Worm (Caenorhabditis elegans) whole organism, L4 larva: ENCODE data around the gene msra-1.

Experiments
- D1046.2 ChIP-seq: fragments of 200-800 bp; sonication (Bioruptor generic); IDR thresholded peaks from 2 replicates; pipeline ENCODE4 v1.3.6; 2022; ENCODE audit warnings: missing genetic modification characterization, missing compliant biosample characterization
- Y105C5A.15 ChIP-seq: fragments of 200-800 bp; sonication (Bioruptor generic); IDR thresholded peaks from 2 replicates; pipeline ENCODE4 v1.3.6; 2022; ENCODE audit warnings: missing genetic modification characterization, missing compliant biosample characterization
- Y5F2A.4 ChIP-seq: fragments of 200-800 bp; sonication (Bioruptor generic); optimal IDR thresholded peaks from 2 replicates; lab custom pipeline; 2018; ENCODE audit warnings: mild to moderate bottlenecking, missing genetic modification characterization, missing compliant biosample characterization
- attf-4 ChIP-seq: sonication (generic microtip); optimal IDR thresholded peaks from 3 replicates; lab custom pipeline; 2017; ENCODE audit warnings: missing biosample characterization, missing genetic modification characterization
- ceh-20 ChIP-seq: fragments of 200-800 bp; sonication (Bioruptor generic); IDR thresholded peaks from 2 replicates; pipeline ENCODE4 v1.3.6; 2022; ENCODE audit warnings: missing genetic modification reagents, missing genetic modification characterization, missing compliant biosample characterization
- ceh-28 ChIP-seq: fragments of 150-350 bp; optimal IDR thresholded peaks from 2 replicates; lab custom pipeline; 2014; ENCODE audit warnings: missing biosample characterization, missing genetic modification reagents, missing genetic modification characterization
- ceh-82 ChIP-seq: sonication (generic microtip); optimal IDR thresholded peaks from 2 replicates; lab custom pipeline; 2017; ENCODE audit warnings: missing biosample characterization, missing genetic modification characterization
- cey-2 ChIP-seq: sonication (generic microtip); optimal IDR thresholded peaks from 3 replicates; lab custom pipeline; 2017; ENCODE audit warnings: missing genetic modification characterization, mild to moderate bottlenecking, missing compliant biosample characterization, antibody characterized with exemption, borderline replicate concordance; ENCODE audit not compliant: insufficient read depth
- ctbp-1 ChIP-seq: fragments of 200-800 bp; sonication (Bioruptor generic); IDR thresholded peaks from 2 replicates; pipeline ENCODE4 v1.3.6; 2022; ENCODE audit warnings: missing genetic modification reagents, missing genetic modification characterization, missing compliant biosample characterization
- daf-19 ChIP-seq: fragments of 200-800 bp; sonication (Bioruptor generic); conservative IDR thresholded peaks from 2 replicates; pipeline ENCODE4 v1.3.6; 2022; ENCODE audit warnings: missing genetic modification characterization, missing compliant biosample characterization
- dmd-6 ChIP-seq: fragments of 200-800 bp; sonication (Bioruptor generic); IDR thresholded peaks from 2 replicates; pipeline ENCODE4 v1.3.6; 2022; ENCODE audit warnings: missing genetic modification reagents, missing genetic modification characterization, missing compliant biosample characterization
- dmd-8 ChIP-seq: fragments of 200-800 bp; sonication (Bioruptor generic); IDR thresholded peaks from 2 replicates; pipeline ENCODE4 v1.3.6; 2022; ENCODE audit warnings: missing genetic modification characterization, missing compliant biosample characterization
- dmd-9 ChIP-seq: fragments of 200-800 bp; sonication (Bioruptor generic); IDR thresholded peaks from 2 replicates; pipeline ENCODE4 v1.3.6; 2022; ENCODE audit warnings: missing genetic modification reagents, missing genetic modification characterization, missing compliant biosample characterization
- egl-27 ChIP-seq: sonication (generic microtip); optimal IDR thresholded peaks from 3 replicates; lab custom pipeline; 2017; ENCODE audit warnings: missing biosample characterization, missing genetic modification reagents, missing genetic modification characterization
- fkh-10 ChIP-seq: fragments of 150-350 bp; optimal IDR thresholded peaks from 2 replicates; lab custom pipeline; 2014; ENCODE audit warnings: missing biosample characterization, missing genetic modification reagents, missing genetic modification characterization
- fos-1 ChIP-seq: fragments of 150-350 bp; optimal IDR thresholded peaks from 2 replicates; lab custom pipeline; 2014; ENCODE audit warnings: missing biosample characterization, missing genetic modification characterization
- hif-1 ChIP-seq, 2 experiments: sonication (generic microtip); optimal IDR thresholded peaks; 2 replicates each; lab custom pipeline; 2016 to 2017; ENCODE audit warnings: missing compliant biosample characterization in 2 of 2, missing genetic modification characterization in 2 of 2, missing genetic modification reagents in 2 of 2, missing genotype in 2 of 2, mild to moderate bottlenecking in 1 of 2
- hlh-11 ChIP-seq: fragments of 200-800 bp; sonication (Bioruptor generic); optimal IDR thresholded peaks from 2 replicates; lab custom pipeline; 2018; ENCODE audit warnings: mild to moderate bottlenecking, missing genetic modification characterization, missing compliant biosample characterization
- hlh-30 ChIP-seq: sonication (generic microtip); optimal IDR thresholded peaks from 2 replicates; lab custom pipeline; 2017; ENCODE audit warnings: antibody characterized with exemption, mild to moderate bottlenecking, missing genetic modification characterization, missing compliant biosample characterization; ENCODE audit not compliant: insufficient read depth
- jun-1 ChIP-seq: fragments of 150-350 bp; optimal IDR thresholded peaks from 2 replicates; lab custom pipeline; 2014; ENCODE audit warnings: missing biosample characterization, missing genetic modification reagents, missing genetic modification characterization
- lin-1 ChIP-seq: fragments of 200-800 bp; sonication (Bioruptor generic); IDR thresholded peaks from 2 replicates; pipeline ENCODE4 v1.3.6; 2022; ENCODE audit warnings: missing genetic modification reagents, missing genetic modification characterization, missing compliant biosample characterization
- lin-13 ChIP-seq: fragments of 150-350 bp; optimal IDR thresholded peaks from 2 replicates; lab custom pipeline; 2014; ENCODE audit warnings: missing biosample characterization, missing genetic modification reagents, missing genetic modification characterization
- lin-29 ChIP-seq: fragments of 200-800 bp; sonication (Bioruptor generic); IDR thresholded peaks from 2 replicates; pipeline ENCODE4 v1.3.6; 2022; ENCODE audit warnings: missing genetic modification reagents, missing genetic modification characterization, missing compliant biosample characterization
- lsy-2 ChIP-seq, 2 experiments: fragments of 150-350 bp in 1 of 2; sonication (generic microtip) in 1 of 2; optimal IDR thresholded peaks; 2 replicates each; lab custom pipeline; 2014 to 2017; ENCODE audit warnings: missing biosample characterization in 2 of 2, missing genetic modification characterization in 2 of 2
- mdl-1 ChIP-seq, 2 experiments: fragments of 150-350 bp in 1 of 2; sonication (generic microtip) in 1 of 2; optimal IDR thresholded peaks; 2 replicates each; lab custom pipeline; 2014 to 2017; ENCODE audit warnings: missing biosample characterization in 2 of 2, missing genetic modification characterization in 2 of 2
- mdt-29 ChIP-seq: fragments of 200-800 bp; sonication (Bioruptor generic); IDR thresholded peaks from 2 replicates; pipeline ENCODE4 v1.3.6; 2022; ENCODE audit warnings: missing genetic modification reagents, missing genetic modification characterization, missing compliant biosample characterization
- mep-1 ChIP-seq: fragments of 150-350 bp; sonication (generic microtip); optimal IDR thresholded peaks from 3 replicates; lab custom pipeline; 2014; ENCODE audit warnings: missing biosample characterization, missing genetic modification characterization
- mxl-2 ChIP-seq: fragments of 200-800 bp; sonication (Bioruptor generic); conservative IDR thresholded peaks from 2 replicates; pipeline ENCODE4 v1.3.6; 2022; ENCODE audit warnings: missing genetic modification reagents, missing genetic modification characterization, missing compliant biosample characterization
- mxl-3 ChIP-seq: fragments of 200-800 bp; sonication (Bioruptor generic); optimal IDR thresholded peaks from 2 replicates; lab custom pipeline; 2018; ENCODE audit warnings: mild to moderate bottlenecking, missing genetic modification characterization, missing compliant biosample characterization
- nhr-10 ChIP-seq: fragments of 150-350 bp; optimal IDR thresholded peaks from 2 replicates; lab custom pipeline; 2014; ENCODE audit warnings: missing biosample characterization, missing genetic modification characterization
- nhr-102 ChIP-seq: sonication (generic microtip); optimal IDR thresholded peaks from 2 replicates; lab custom pipeline; 2016; ENCODE audit warnings: mild to moderate bottlenecking, missing genetic modification characterization, moderate library complexity, missing compliant biosample characterization
- nhr-11 ChIP-seq: fragments of 150-350 bp; optimal IDR thresholded peaks from 2 replicates; lab custom pipeline; 2014; ENCODE audit warnings: missing biosample characterization, missing genetic modification characterization
- nhr-25 ChIP-seq: sonication (generic microtip); optimal IDR thresholded peaks from 2 replicates; lab custom pipeline; 2017; ENCODE audit warnings: missing genetic modification characterization, mild to moderate bottlenecking, missing compliant biosample characterization, antibody characterized with exemption, moderate library complexity, borderline replicate concordance; ENCODE audit not compliant: insufficient read depth
- nhr-28 ChIP-seq: fragments of 150-350 bp; optimal IDR thresholded peaks from 2 replicates; lab custom pipeline; 2014; ENCODE audit warnings: missing biosample characterization, missing genetic modification characterization
- nhr-42 ChIP-seq: fragments of 200-800 bp; sonication (Bioruptor generic); IDR thresholded peaks from 2 replicates; pipeline ENCODE4 v1.3.6; 2022; ENCODE audit warnings: missing genetic modification characterization, missing compliant biosample characterization
- nhr-6 ChIP-seq: fragments of 150-350 bp; optimal IDR thresholded peaks from 2 replicates; lab custom pipeline; 2014; ENCODE audit warnings: missing biosample characterization, missing genetic modification characterization
- nhr-76 ChIP-seq: fragments of 150-350 bp; optimal IDR thresholded peaks from 2 replicates; lab custom pipeline; 2014; ENCODE audit warnings: missing biosample characterization, missing genetic modification characterization
- pha-4 ChIP-seq, 2 experiments: fragments of 150-350 bp in 1 of 2; fragments of 200-800 bp in 1 of 2; sonication (Bioruptor generic) in 1 of 2; IDR thresholded peaks in 1 of 2; optimal IDR thresholded peaks in 1 of 2; 2 replicates each; pipeline versions ENCODE4 v1.3.6 to Lab custom; 2014 to 2022; ENCODE audit warnings: missing genetic modification characterization in 2 of 2, missing genetic modification reagents in 2 of 2, missing biosample characterization in 1 of 2, missing compliant biosample characterization in 1 of 2
- pqm-1 ChIP-seq: sonication (generic microtip); optimal IDR thresholded peaks from 2 replicates; lab custom pipeline; 2017; ENCODE audit warnings: missing biosample characterization, missing genetic modification characterization
- rbr-2 ChIP-seq: sonication (generic microtip); optimal IDR thresholded peaks from 2 replicates; lab custom pipeline; 2016; ENCODE audit warnings: missing genotype, missing genetic modification characterization, missing compliant biosample characterization
- snpc-1.2 ChIP-seq: fragments of 200-800 bp; sonication (Bioruptor generic); IDR thresholded peaks from 2 replicates; pipeline ENCODE4 v1.3.6; 2022; ENCODE audit warnings: missing genetic modification reagents, missing genetic modification characterization, missing compliant biosample characterization
- spr-3 ChIP-seq: fragments of 200-800 bp; sonication (Bioruptor generic); optimal IDR thresholded peaks from 2 replicates; lab custom pipeline; 2018; ENCODE audit warnings: mild to moderate bottlenecking, missing genetic modification characterization, missing compliant biosample characterization
- tra-1 ChIP-seq: fragments of 200-800 bp; sonication (Bioruptor generic); IDR thresholded peaks from 2 replicates; pipeline ENCODE4 v1.3.6; 2022; ENCODE audit warnings: missing genetic modification reagents, missing genetic modification characterization, missing compliant biosample characterization
- unc-39 ChIP-seq: sonication (generic microtip); optimal IDR thresholded peaks from 2 replicates; lab custom pipeline; 2017; ENCODE audit warnings: missing biosample characterization, missing genetic modification characterization
- unc-62 ChIP-seq, 3 experiments: fragments of 150-350 bp in 1 of 3; sonication (generic microtip); optimal IDR thresholded peaks in 2 of 3; peaks in 1 of 3; 1 replicate in 1 of 3; 2 replicates in 2 of 3; lab custom pipeline; 2014 to 2017; ENCODE audit warnings: missing biosample characterization in 3 of 3, missing genetic modification characterization in 3 of 3, missing genetic modification reagents in 3 of 3, missing genotype in 1 of 3
- zfp-3 ChIP-seq: fragments of 200-800 bp; sonication (Bioruptor generic); conservative IDR thresholded peaks from 2 replicates; pipeline ENCODE4 v1.3.6; 2022; ENCODE audit warnings: missing genetic modification reagents, missing genetic modification characterization, missing compliant biosample characterization

msra-1 gene

DNA sequence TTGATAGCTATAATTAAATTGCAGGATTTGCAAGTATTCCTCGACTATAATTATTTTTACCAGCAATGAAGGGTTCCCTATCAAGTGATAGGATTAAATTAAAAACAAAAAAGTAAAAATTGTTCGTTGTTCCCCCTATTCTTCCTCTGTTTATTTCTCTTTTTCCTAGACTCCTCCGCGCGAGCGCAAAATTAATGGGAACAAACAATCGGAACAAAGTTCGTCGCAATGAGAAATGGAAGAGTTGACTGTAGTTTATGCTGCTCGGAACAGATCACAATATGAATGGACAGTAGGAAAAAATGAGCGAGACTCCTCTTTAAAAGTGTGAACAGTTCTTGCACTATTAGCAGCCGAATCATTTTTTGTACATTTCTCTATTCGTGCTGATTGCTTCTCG is 23.1 kb downstream of the msra-1 start:
- TF ChIP-seq fkh-10 (no peak), dmd-6 (0 out of 2 replicates have a peak, but pooled peaks have one; percentile 18), lin-13 (GFP tag; lab: Kevin White, UChicago) (no peak), nhr-28 (tag; lab: Kevin White, UChicago) (peak; percentile 5), pha-4 (GFP tag; IDR thresholded peaks at IDR 0.05; lab: Robert Waterston, UW) (no peak), pha-4 (tag; optimal IDR thresholded peaks at IDR 0.05; lab: Kevin White, UChicago) (peak; percentile 85), ceh-28 (tag; lab: Kevin White, UChicago) (no peak)

DNA sequence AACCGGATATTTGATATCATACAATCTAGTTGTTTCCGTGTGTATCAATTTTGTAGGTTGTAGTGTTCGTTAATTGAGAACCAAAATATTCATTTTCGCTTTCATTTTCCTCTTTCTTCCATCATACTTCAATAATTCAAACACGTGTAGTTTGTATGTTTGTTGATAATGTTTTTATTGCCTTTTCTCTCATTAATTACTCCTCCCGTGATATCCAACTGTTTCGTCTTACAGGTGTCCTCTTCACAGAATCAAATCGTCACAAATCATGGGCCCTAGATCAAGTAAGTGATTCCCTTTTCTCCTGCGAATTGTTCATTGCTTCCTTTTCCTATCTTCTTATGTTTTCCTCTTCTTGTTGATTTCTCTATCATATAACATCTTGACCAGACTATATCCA is 24.8 kb downstream of the msra-1 start, which contains the start of gene nhr-21:
Gene nhr-21 (plus strand): TSS at position 235 of the 400 bp plus-strand sequence.
- TF ChIP-seq mep-1 (tag; lab: Kevin White, UChicago) = peak; percentile 17
- TF ChIP-seq unc-39 = no peak
- no peak for TF ChIP-seq nhr-76 (tag; lab: Kevin White, UChicago)
- TF ChIP-seq jun-1 (tag; lab: Kevin White, UChicago) = no peak
- no peak for TF ChIP-seq Y105C5A.15 (GFP tag; lab: Robert Waterston, UW)
- no peak for TF ChIP-seq dmd-9 (GFP tag; lab: Robert Waterston, UW)
- TF ChIP-seq unc-62 (GFP tag; optimal IDR thresholded peaks at IDR 0.05 in 1 of 2; lab: Kevin White, UChicago) = peak in 1 of 2 experiments; percentile 87
- no peak for TF ChIP-seq unc-62 (tag; optimal IDR thresholded peaks at IDR 0.05; lab: Kevin White, UChicago)
- peak; percentile 42 for TF ChIP-seq nhr-11 (tag; lab: Kevin White, UChicago)
- TF ChIP-seq nhr-42 (GFP tag; lab: Robert Waterston, UW) = no peak
- TF ChIP-seq ceh-82 = no peak
- peak; percentile 19 for TF ChIP-seq cey-2 (tag; lab: Kevin White, UChicago)
- peak in 1 of 2 experiments; percentile 52 for TF ChIP-seq lsy-2 (tag; optimal IDR thresholded peaks at IDR 0.05; lab: Kevin White, UChicago)
- TF ChIP-seq mxl-3 = peak; percentile 64
- peak; percentile 16 for TF ChIP-seq nhr-25
- TF ChIP-seq hlh-11 (tag; lab: Kevin White, UChicago) = peak; percentile 70
- no peak for TF ChIP-seq ceh-28 (tag; lab: Kevin White, UChicago)
- TF ChIP-seq nhr-28 (tag; lab: Kevin White, UChicago) = peak; percentile 87
- TF ChIP-seq pqm-1 (tag; lab: Kevin White, UChicago) = no peak
- TF ChIP-seq mdl-1 (tag; optimal IDR thresholded peaks at IDR 0.05; lab: Kevin White, UChicago) = peak in 1 of 2 experiments; percentile 76
- 0 out of 2 replicates have a peak, but pooled peaks have one; percentile 26 for TF ChIP-seq lin-1 (GFP tag; lab: Robert Waterston, UW)
- TF ChIP-seq hlh-30 (tag; lab: Kevin White, UChicago) = peak; percentile 79
- TF ChIP-seq pha-4 (GFP tag; IDR thresholded peaks at IDR 0.05; lab: Robert Waterston, UW) = no peak
- TF ChIP-seq pha-4 (tag; optimal IDR thresholded peaks at IDR 0.05; lab: Kevin White, UChicago) = no peak
- TF ChIP-seq dmd-6 = peak; percentile 57; the same call in 1 of the 2 replicates
- TF ChIP-seq, all 104 proteins: peak for 13

DNA sequence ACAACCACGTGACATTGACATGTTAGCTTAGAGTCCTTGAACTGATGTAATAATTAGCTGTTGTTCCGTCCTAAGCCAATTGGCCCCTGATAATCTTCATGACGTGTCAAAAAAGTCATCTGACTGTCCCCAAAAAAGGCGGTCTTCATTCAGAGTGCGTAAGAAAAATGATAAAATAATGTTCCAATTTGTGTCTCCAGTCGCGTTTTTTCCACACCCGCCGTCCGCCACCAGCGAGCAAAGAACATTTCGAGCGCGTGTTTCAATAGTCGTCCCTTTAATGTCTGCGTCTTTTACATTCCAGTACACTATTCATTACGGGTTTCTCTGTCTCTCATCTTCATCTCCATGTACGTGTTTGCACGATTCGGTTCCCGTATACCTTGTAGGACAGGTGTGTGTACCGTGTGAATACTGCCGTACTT is 26.4 kb downstream of the msra-1 start:
- no peak for TF ChIP-seq daf-19 (GFP tag; lab: Robert Waterston, UW)
- peak; percentile 32 for TF ChIP-seq nhr-10 (tag; lab: Kevin White, UChicago)
- TF ChIP-seq dmd-8 = no peak
- no peak for TF ChIP-seq egl-27
- TF ChIP-seq ceh-20 = peak; percentile 84
- no peak for TF ChIP-seq spr-3
- TF ChIP-seq zfp-3 (GFP tag; lab: Robert Waterston, UW) = no peak
- no peak for TF ChIP-seq mdt-29 (GFP tag; lab: Robert Waterston, UW)
- TF ChIP-seq lin-29 (GFP tag; lab: Robert Waterston, UW) = no peak
- TF ChIP-seq ctbp-1 (GFP tag; lab: Robert Waterston, UW) = peak; percentile 71; the same call in 1 of the 2 replicates
- peak; percentile 60 for TF ChIP-seq rbr-2 (tag; lab: Kevin White, UChicago)
- peak; percentile 30 for TF ChIP-seq nhr-6
- no peak for TF ChIP-seq Y5F2A.4
- no peak for TF ChIP-seq fos-1 (tag; lab: Kevin White, UChicago)
- TF ChIP-seq nhr-25 = peak; percentile 80
- TF ChIP-seq nhr-102 (tag; lab: Kevin White, UChicago) = peak; percentile 92
- 0 out of 2 replicates have a peak, but pooled peaks have one; percentile 3 for TF ChIP-seq mxl-2
- peak; percentile 3 to 91 for TF ChIP-seq hif-1 (tag; optimal IDR thresholded peaks at IDR 0.05; lab: Kevin White, UChicago)
- no peak; the same call in 1 of the 2 replicates for TF ChIP-seq tra-1 (GFP tag; lab: Robert Waterston, UW)
- no peak for TF ChIP-seq attf-4 (tag; lab: Kevin White, UChicago)
- TF ChIP-seq snpc-1.2 (GFP tag; lab: Robert Waterston, UW) = no peak
- TF ChIP-seq Y105C5A.15 (GFP tag; lab: Robert Waterston, UW) = no peak
- no peak for TF ChIP-seq D1046.2 (GFP tag; lab: Robert Waterston, UW)
